Fruit fly (Drosophila melanogaster) whole organism, embryonic: ENCODE data around the gene Glut4EF.

Experiments used
- Ada2b ChIP-seq: fragments of 200-800 bp; sonication (Bioruptor generic); IDR thresholded peaks from 2 replicates; pipeline ENCODE4 v1.3.6; 2022; ENCODE audit warnings: missing biosample characterization, missing genetic modification characterization
- CG11504 ChIP-seq: fragments of 200-800 bp; sonication (Bioruptor generic); optimal IDR thresholded peaks from 3 replicates; lab custom pipeline; 2019; ENCODE audit warnings: missing biosample characterization, mild to moderate bottlenecking, missing genetic modification characterization, moderate library complexity
- CG11723 ChIP-seq: fragments of 200-800 bp; sonication (Bioruptor generic); optimal IDR thresholded peaks from 2 replicates; lab custom pipeline; 2017; ENCODE audit warnings: missing biosample characterization, mild to moderate bottlenecking, missing genetic modification characterization
- CG14014 ChIP-seq: fragments of 200-800 bp; sonication (Bioruptor generic); IDR thresholded peaks from 2 replicates; pipeline ENCODE4 v1.3.6; 2022; ENCODE audit warnings: missing biosample characterization, missing genetic modification characterization
- CG15011 ChIP-seq: fragments of 200-800 bp; sonication (Bioruptor generic); optimal IDR thresholded peaks from 3 replicates; lab custom pipeline; 2018; ENCODE audit warnings: missing biosample characterization, mild to moderate bottlenecking, missing genetic modification characterization
- CG15269 ChIP-seq: fragments of 200-800 bp; sonication (Bioruptor generic); optimal IDR thresholded peaks from 2 replicates; lab custom pipeline; 2018; ENCODE audit warnings: missing biosample characterization, mild to moderate bottlenecking, missing genetic modification characterization, moderate library complexity
- CG1602 ChIP-seq: fragments of 200-800 bp; sonication (Bioruptor generic); optimal IDR thresholded peaks from 3 replicates; lab custom pipeline; 2016; ENCODE audit warnings: missing biosample characterization, missing genetic modification characterization
- CG1647 ChIP-seq: fragments of 200-800 bp; sonication (Bioruptor generic); optimal IDR thresholded peaks from 3 replicates; lab custom pipeline; 2016; ENCODE audit warnings: missing biosample characterization, missing genetic modification characterization
- CG16779 ChIP-seq: fragments of 200-800 bp; sonication (Bioruptor generic); IDR thresholded peaks from 2 replicates; pipeline ENCODE4 v1.3.6; 2022; ENCODE audit warnings: missing biosample characterization, missing genetic modification characterization
- CG17361 ChIP-seq: fragments of 200-800 bp; sonication (Bioruptor generic); IDR thresholded peaks from 3 replicates; pipeline ENCODE4 v1.3.6; 2022; ENCODE audit warnings: missing biosample characterization, missing genetic modification characterization
- CG17568 ChIP-seq: fragments of 200-800 bp; sonication (Bioruptor generic); optimal IDR thresholded peaks from 2 replicates; lab custom pipeline; 2018; ENCODE audit warnings: missing biosample characterization, mild to moderate bottlenecking, missing genetic modification characterization, moderate library complexity
- CG17912 ChIP-seq: fragments of 200-800 bp; sonication (Bioruptor generic); optimal IDR thresholded peaks from 2 replicates; lab custom pipeline; 2018; ENCODE audit warnings: missing biosample characterization, mild to moderate bottlenecking, missing genetic modification characterization
- CG18599 ChIP-seq: fragments of 200-800 bp; sonication (Bioruptor generic); optimal IDR thresholded peaks from 3 replicates; lab custom pipeline; 2017; ENCODE audit warnings: missing biosample characterization, missing genetic modification characterization, mild to moderate bottlenecking, moderate library complexity, missing genetic modification reagents
- CG2129 ChIP-seq: fragments of 200-800 bp; sonication (Bioruptor generic); IDR thresholded peaks from 2 replicates; pipeline ENCODE4 v1.3.6; 2022; ENCODE audit warnings: missing biosample characterization, missing genetic modification characterization; ENCODE audit not compliant: partially characterized antibody
- CG3281 ChIP-seq: fragments of 200-800 bp; sonication (Bioruptor generic); optimal IDR thresholded peaks from 3 replicates; lab custom pipeline; 2017; ENCODE audit warnings: missing biosample characterization, mild to moderate bottlenecking, missing genetic modification characterization
- CG9727 ChIP-seq: fragments of 200-800 bp; sonication (Bioruptor generic); optimal IDR thresholded peaks from 3 replicates; lab custom pipeline; 2017; ENCODE audit warnings: missing biosample characterization, mild to moderate bottlenecking, missing genetic modification characterization
- Deaf1 ChIP-seq: fragments of 200-800 bp; optimal IDR thresholded peaks from 3 replicates; lab custom pipeline; 2019; ENCODE audit warnings: missing biosample characterization, mild to moderate bottlenecking, missing genetic modification characterization, moderate library complexity
- Dfd ChIP-seq, 2 experiments: fragments of >200 bp; optimal IDR thresholded peaks; 2 replicates each; lab custom pipeline; 2017; ENCODE audit warnings: missing biosample characterization in 2 of 2, missing genetic modification characterization in 2 of 2
- Fer1 ChIP-seq: fragments of 200-800 bp; sonication (Bioruptor generic); optimal IDR thresholded peaks from 2 replicates; lab custom pipeline; 2017; ENCODE audit warnings: missing biosample characterization, mild to moderate bottlenecking, missing genetic modification characterization
- Hr78 ChIP-seq, 2 experiments: fragments of 200-800 bp in 1 of 2; fragments of >200 bp in 1 of 2; sonication (Bioruptor generic) in 1 of 2; optimal IDR thresholded peaks; 2 replicates each; lab custom pipeline; 2017 to 2019; ENCODE audit warnings: missing biosample characterization in 2 of 2, missing genetic modification characterization in 2 of 2, mild to moderate bottlenecking in 1 of 2, moderate library complexity in 1 of 2
- Kr ChIP-seq: fragments of 200-800 bp; sonication (Bioruptor generic); optimal IDR thresholded peaks from 2 replicates; lab custom pipeline; 2017; ENCODE audit warnings: missing biosample characterization, mild to moderate bottlenecking, missing genetic modification characterization
- Med ChIP-seq: fragments of 200-800 bp; sonication (Bioruptor generic); peaks from one replicate; lab custom pipeline; 2016; ENCODE audit warnings: missing biosample characterization, missing genetic modification characterization, mild to moderate bottlenecking, inconsistent platforms, moderate library complexity
- Ravus ChIP-seq: fragments of 200-800 bp; sonication (Bioruptor generic); IDR thresholded peaks from 2 replicates; pipeline ENCODE4 v1.3.6; 2022; ENCODE audit warnings: missing biosample characterization, missing genetic modification characterization
- Stat92E ChIP-seq, 3 experiments: fragments of >200 bp in 2 of 3; fragments of 200-800 bp in 1 of 3; sonication (Bioruptor generic) in 1 of 3; optimal IDR thresholded peaks; 2 replicates each; lab custom pipeline; 2017 to 2019; ENCODE audit warnings: missing biosample characterization in 3 of 3, missing genetic modification characterization in 3 of 3, mild to moderate bottlenecking in 1 of 3, moderate library complexity in 1 of 3
- Taf1 ChIP-seq: fragments of 200-800 bp; sonication (Bioruptor generic); IDR thresholded peaks from 2 replicates; pipeline ENCODE4 v1.3.6; 2022; ENCODE audit warnings: missing biosample characterization, missing genetic modification characterization
- Trl ChIP-seq, 3 experiments: fragments of >200 bp in 2 of 3; fragments of 200-800 bp in 1 of 3; sonication (Bioruptor generic) in 1 of 3; optimal IDR thresholded peaks; 2 replicates in 1 of 3; 3 replicates in 2 of 3; lab custom pipeline; 2016 to 2017; ENCODE audit warnings: missing biosample characterization in 1 of 3, missing genetic modification characterization in 1 of 3
- Vsx1 ChIP-seq: fragments of 200-800 bp; sonication (Bioruptor generic); optimal IDR thresholded peaks from 2 replicates; lab custom pipeline; 2017; ENCODE audit warnings: missing biosample characterization, mild to moderate bottlenecking, missing genetic modification characterization, missing genetic modification reagents
- YL-1 ChIP-seq: fragments of 200-800 bp; sonication (Bioruptor generic); optimal IDR thresholded peaks from 3 replicates; lab custom pipeline; 2017; ENCODE audit warnings: missing biosample characterization, mild to moderate bottlenecking, missing genetic modification characterization
- abd-A ChIP-seq: fragments of 200-800 bp; sonication (Bioruptor generic); optimal IDR thresholded peaks from 3 replicates; lab custom pipeline; 2019; ENCODE audit warnings: missing biosample characterization, mild to moderate bottlenecking, missing genetic modification characterization, moderate library complexity
- chinmo ChIP-seq: fragments of 200-800 bp; sonication (Bioruptor generic); IDR thresholded peaks from 4 replicates; pipeline ENCODE4 v1.3.6; 2022; ENCODE audit warnings: missing biosample characterization, missing genetic modification characterization; ENCODE audit not compliant: partially characterized antibody
- fd96Cb ChIP-seq: fragments of 200-800 bp; sonication (Bioruptor generic); optimal IDR thresholded peaks from 2 replicates; lab custom pipeline; 2018; ENCODE audit warnings: missing biosample characterization, mild to moderate bottlenecking, missing genetic modification characterization, moderate library complexity
- grau ChIP-seq: fragments of 200-800 bp; optimal IDR thresholded peaks from 3 replicates; lab custom pipeline; 2019; ENCODE audit warnings: missing biosample characterization, mild to moderate bottlenecking, missing genetic modification characterization, moderate library complexity
- gsb-n ChIP-seq: fragments of 200-800 bp; sonication (Bioruptor generic); optimal IDR thresholded peaks from 3 replicates; lab custom pipeline; 2018; ENCODE audit warnings: missing biosample characterization, mild to moderate bottlenecking, missing genetic modification characterization
- h ChIP-seq: fragments of >200 bp; optimal IDR thresholded peaks from 2 replicates; lab custom pipeline; 2017
- kah ChIP-seq: fragments of 200-800 bp; sonication (Bioruptor generic); optimal IDR thresholded peaks from 2 replicates; lab custom pipeline; 2018; ENCODE audit warnings: missing biosample characterization, mild to moderate bottlenecking, missing genetic modification characterization
- nau ChIP-seq: fragments of 200-800 bp; sonication (Bioruptor generic); optimal IDR thresholded peaks from 3 replicates; lab custom pipeline; 2017; ENCODE audit warnings: missing biosample characterization, mild to moderate bottlenecking, missing genetic modification characterization, missing genetic modification reagents
- p53 ChIP-seq: fragments of 200-800 bp; sonication (Bioruptor generic); optimal IDR thresholded peaks from 2 replicates; lab custom pipeline; 2016; ENCODE audit warnings: missing biosample characterization, missing genetic modification characterization
- psq ChIP-seq: fragments of 200-800 bp; sonication (Bioruptor generic); optimal IDR thresholded peaks from 2 replicates; lab custom pipeline; 2017; ENCODE audit warnings: missing biosample characterization, missing genetic modification characterization
- run ChIP-seq: fragments of 200-800 bp; sonication (Bioruptor generic); optimal IDR thresholded peaks from 3 replicates; lab custom pipeline; 2018; ENCODE audit warnings: missing biosample characterization, mild to moderate bottlenecking, missing genetic modification characterization
- scrt ChIP-seq: fragments of 200-800 bp; sonication (Bioruptor generic); optimal IDR thresholded peaks from 2 replicates; lab custom pipeline; 2018; ENCODE audit warnings: missing biosample characterization, mild to moderate bottlenecking, missing genetic modification characterization, moderate library complexity
- sd ChIP-seq: fragments of 200-800 bp; sonication (Bioruptor generic); optimal IDR thresholded peaks from 3 replicates; lab custom pipeline; 2018; ENCODE audit warnings: missing biosample characterization, mild to moderate bottlenecking, missing genetic modification characterization, moderate library complexity
- sens ChIP-seq: fragments of 200-800 bp; sonication (Bioruptor generic); peaks from one replicate; lab custom pipeline; 2016; ENCODE audit warnings: missing biosample characterization, missing genetic modification characterization
- sisA ChIP-seq: fragments of 200-800 bp; sonication (Bioruptor generic); IDR thresholded peaks from 2 replicates; pipeline ENCODE4 v1.3.6; 2022; ENCODE audit warnings: missing biosample characterization, missing genetic modification characterization
- stc ChIP-seq: fragments of 200-800 bp; sonication (Bioruptor generic); IDR thresholded peaks from 2 replicates; pipeline ENCODE4 v1.3.6; 2022; ENCODE audit warnings: missing biosample characterization, missing genetic modification characterization
- unpg ChIP-seq: fragments of 200-800 bp; sonication (Bioruptor generic); optimal IDR thresholded peaks from 3 replicates; lab custom pipeline; 2018; ENCODE audit warnings: missing biosample characterization, mild to moderate bottlenecking, missing genetic modification characterization, moderate library complexity
- vvl ChIP-seq: fragments of 200-800 bp; sonication (Bioruptor generic); IDR thresholded peaks from 2 replicates; pipeline ENCODE4 v1.3.6; 2022; ENCODE audit warnings: missing biosample characterization, missing genetic modification characterization

Gene Glut4EF

dm6 chr3R:9940565-9941258 is 66.2 kb downstream of the Glut4EF start (continued):
- TF ChIP-seq CG3281 (GFP tag; lab: Kevin White, UChicago) (peak; percentile 28), p53 (GFP tag; lab: Kevin White, UChicago) (no peak), Deaf1 (tag; lab: Kevin White, UChicago) (peak; percentile 3), sd (tag; lab: Kevin White, UChicago) (peak; percentile 58), Kr (GFP tag; lab: Kevin White, UChicago) (no peak), sisA (GFP tag; lab: Robert Waterston, UW) (no peak), CG15269 (tag; lab: Kevin White, UChicago) (no peak), Ravus (GFP tag; lab: Robert Waterston, UW) (no peak), CG17912 (GFP tag; lab: Kevin White, UChicago) (no peak), Stat92E (GFP tag; optimal IDR thresholded peaks at IDR 0.05; lab: Kevin White, UChicago) (peak in 1 of 3 experiments; percentile 26), Ada2b (no peak), CG9727 (GFP tag; lab: Kevin White, UChicago) (no peak), abd-A (tag; lab: Kevin White, UChicago) (peak; percentile 16), CG1602 (GFP tag; lab: Kevin White, UChicago) (no peak), vvl (GFP tag; lab: Robert Waterston, UW) (no peak), psq (no peak), sens (GFP tag; lab: Kevin White, UChicago) (peak; percentile 42)

- TF ChIP-seq Med (GFP tag; lab: Kevin White, UChicago) (peak; percentile 74), chinmo (GFP tag; lab: Robert Waterston, UW) (peak; percentile 81; the same call in 3 of the 4 replicates), Fer1 (peak; percentile 50), CG15011 (GFP tag; lab: Kevin White, UChicago) (peak; percentile 1), CG2129 (no peak), Dfd (GFP tag; optimal IDR thresholded peaks at IDR 0.05; lab: Kevin White, UChicago) (no peak), Trl (optimal IDR thresholded peaks at IDR 0.05; lab: Kevin White, UChicago) (no peak), Trl (GFP tag; optimal IDR thresholded peaks at IDR 0.05; lab: Kevin White, UChicago) (no peak), stc (GFP tag; lab: Robert Waterston, UW) (no peak), kah (GFP tag; lab: Kevin White, UChicago) (no peak), CG18599 (peak; percentile 46), CG11723 (GFP tag; lab: Kevin White, UChicago) (no peak), h (lab: Kevin White, UChicago) (no peak), CG1647 (GFP tag; lab: Kevin White, UChicago) (no peak), CG11504 (tag; lab: Kevin White, UChicago) (no peak), CG17361 (GFP tag; lab: Robert Waterston, UW) (no peak), scrt (peak; percentile 28), YL-1 (GFP tag; lab: Kevin White, UChicago) (no peak), nau (GFP tag; lab: Kevin White, UChicago) (peak; percentile 57), Hr78 (GFP tag; optimal IDR thresholded peaks at IDR 0.05; lab: Kevin White, UChicago) (peak in 1 of 2 experiments; percentile 56), CG14014 (GFP tag; lab: Robert Waterston, UW) (peak; percentile 5; the same call in 1 of the 2 replicates), CG16779 (no peak), Taf1 (GFP tag; lab: Robert Waterston, UW) (no peak), grau (tag; lab: Kevin White, UChicago) (peak; percentile 12), vvl (GFP tag; lab: Robert Waterston, UW) (peak; percentile 54; the same call in 1 of the 2 replicates), CG17568 (GFP tag; lab: Kevin White, UChicago) (peak; percentile 41), fd96Cb (tag; lab: Kevin White, UChicago) (no peak), Deaf1 (tag; lab: Kevin White, UChicago) (peak; percentile 78), run (tag; lab: Kevin White, UChicago) (peak; percentile 1), gsb-n (tag; lab: Kevin White, UChicago) (no peak), Vsx1 (GFP tag; lab: Kevin White, UChicago) (no peak), CG15269 (tag; lab: Kevin White, UChicago) (peak; percentile 35), unpg (GFP tag; lab: Kevin White, UChicago) (peak; percentile 5)
These were observed 70.0 kb downstream of the Glut4EF start for dm6 chr3R:9944379-9945056.
